Worm (Caenorhabditis elegans) whole organism, L2 larva: ENCODE data around the gene scl-27.
A peak's percentile ranks its signal among the peaks of the same experiment; 100 is the strongest.

Experiments
- F13H6.1 ChIP-seq: sonication (generic microtip); optimal IDR thresholded peaks from 2 replicates; lab custom pipeline; 2016; ENCODE audit warnings: missing genetic modification characterization, missing compliant biosample characterization
- R02D3.7 ChIP-seq: fragments of 150-350 bp; optimal IDR thresholded peaks from 2 replicates; lab custom pipeline; 2014; ENCODE audit warnings: missing biosample characterization, missing genetic modification characterization
- Y55F3AM.14 ChIP-seq: fragments of 200-800 bp; sonication (Bioruptor generic); optimal IDR thresholded peaks from 2 replicates; lab custom pipeline; 2018; ENCODE audit warnings: mild to moderate bottlenecking, missing genetic modification characterization, missing compliant biosample characterization
- ama-1 ChIP-seq: fragments of 150-350 bp; optimal IDR thresholded peaks from 2 replicates; lab custom pipeline; 2018; ENCODE audit warnings: inconsistent platforms
- blmp-1 ChIP-seq: sonication (generic microtip); optimal IDR thresholded peaks from 2 replicates; lab custom pipeline; 2017; ENCODE audit warnings: missing genetic modification characterization, mild to moderate bottlenecking, missing compliant biosample characterization, antibody characterized with exemption, moderate library complexity; ENCODE audit not compliant: insufficient read depth
- ceh-82 ChIP-seq: fragments of 150-350 bp; optimal IDR thresholded peaks from 2 replicates; lab custom pipeline; 2014; ENCODE audit warnings: missing biosample characterization, missing genetic modification characterization
- crh-2 ChIP-seq: sonication (generic microtip); optimal IDR thresholded peaks from 2 replicates; lab custom pipeline; 2017; ENCODE audit warnings: missing biosample characterization, missing genetic modification characterization
- egl-27 ChIP-seq: sonication (generic microtip); optimal IDR thresholded peaks from 3 replicates; lab custom pipeline; 2017; ENCODE audit warnings: missing biosample characterization, missing genetic modification reagents, missing genetic modification characterization
- elt-3 ChIP-seq: sonication (generic microtip); optimal IDR thresholded peaks from 2 replicates; lab custom pipeline; 2017; ENCODE audit warnings: missing biosample characterization, missing genetic modification characterization
- fos-1 ChIP-seq: fragments of 150-350 bp; optimal IDR thresholded peaks from 2 replicates; lab custom pipeline; 2014; ENCODE audit warnings: missing biosample characterization, missing genetic modification characterization
- gmeb-1 ChIP-seq: fragments of 150-350 bp; optimal IDR thresholded peaks from 2 replicates; lab custom pipeline; 2014; ENCODE audit warnings: missing biosample characterization, missing genetic modification characterization
- lin-11 ChIP-seq: fragments of 150-350 bp; sonication (generic microtip); optimal IDR thresholded peaks from 2 replicates; lab custom pipeline; 2014; ENCODE audit warnings: missing biosample characterization, missing genetic modification characterization, inconsistent platforms, mixed read lengths
- lin-39 ChIP-seq: fragments of 150-350 bp; optimal IDR thresholded peaks from 2 replicates; lab custom pipeline; 2014; ENCODE audit warnings: missing biosample characterization, missing genetic modification reagents, missing genetic modification characterization
- mab-5 ChIP-seq: fragments of 150-350 bp; optimal IDR thresholded peaks from 2 replicates; lab custom pipeline; 2014; ENCODE audit warnings: missing biosample characterization, missing genetic modification characterization
- mbf-1 ChIP-seq: sonication (generic microtip); optimal IDR thresholded peaks from 2 replicates; lab custom pipeline; 2017; ENCODE audit warnings: missing biosample characterization, missing genetic modification characterization
- mdl-1 ChIP-seq, 2 experiments: fragments of 150-350 bp in 1 of 2; sonication (generic microtip) in 1 of 2; optimal IDR thresholded peaks; 2 replicates each; lab custom pipeline; 2017; ENCODE audit warnings: missing biosample characterization in 2 of 2, missing genetic modification characterization in 2 of 2
- nhr-12 ChIP-seq: fragments of 150-350 bp; optimal IDR thresholded peaks from 2 replicates; lab custom pipeline; 2014; ENCODE audit warnings: missing biosample characterization, missing genetic modification characterization
- nhr-129 ChIP-seq: fragments of 150-350 bp; optimal IDR thresholded peaks from 2 replicates; lab custom pipeline; 2014; ENCODE audit warnings: missing biosample characterization, missing genetic modification characterization
- nhr-21 ChIP-seq: fragments of 150-350 bp; optimal IDR thresholded peaks from 2 replicates; lab custom pipeline; 2014; ENCODE audit warnings: missing biosample characterization, missing genetic modification characterization
- nhr-23 ChIP-seq: fragments of 150-350 bp; optimal IDR thresholded peaks from 2 replicates; lab custom pipeline; 2014; ENCODE audit warnings: missing biosample characterization, missing genetic modification reagents, missing genetic modification characterization
- nhr-25 ChIP-seq: fragments of 150-350 bp; sonication (generic microtip); optimal IDR thresholded peaks from 3 replicates; lab custom pipeline; 2014; ENCODE audit warnings: missing biosample characterization, missing genetic modification characterization
- nhr-6 ChIP-seq: fragments of 150-350 bp; optimal IDR thresholded peaks from 2 replicates; lab custom pipeline; 2014; ENCODE audit warnings: missing biosample characterization, missing genetic modification characterization
- nhr-77 ChIP-seq: fragments of 150-350 bp; optimal IDR thresholded peaks from 2 replicates; lab custom pipeline; 2014; ENCODE audit warnings: missing biosample characterization, missing genetic modification characterization
- peb-1 ChIP-seq: fragments of 150-350 bp; optimal IDR thresholded peaks from 2 replicates; lab custom pipeline; 2014; ENCODE audit warnings: missing biosample characterization, missing genetic modification characterization
- sem-4 ChIP-seq: fragments of 150-350 bp; optimal IDR thresholded peaks from 2 replicates; lab custom pipeline; 2014; ENCODE audit warnings: missing biosample characterization, missing genetic modification reagents, missing genetic modification characterization
- skn-1 ChIP-seq: sonication (generic microtip); optimal IDR thresholded peaks from 2 replicates; lab custom pipeline; 2017; ENCODE audit warnings: missing biosample characterization, missing genetic modification characterization
- sma-3 ChIP-seq: sonication (generic microtip); optimal IDR thresholded peaks from 2 replicates; lab custom pipeline; 2016; ENCODE audit warnings: missing genetic modification reagents, missing genetic modification characterization, missing compliant biosample characterization
- sma-9 ChIP-seq, 2 experiments: fragments of 150-350 bp in 1 of 2; sonication (generic microtip) in 1 of 2; optimal IDR thresholded peaks; 2 replicates each; lab custom pipeline; 2014 to 2016; ENCODE audit warnings: missing genetic modification characterization in 2 of 2, mild to moderate bottlenecking in 1 of 2, missing biosample characterization in 1 of 2, missing compliant biosample characterization in 1 of 2, missing genetic modification reagents in 1 of 2, moderate library complexity in 1 of 2
- snpc-4 ChIP-seq: fragments of 150-350 bp; optimal IDR thresholded peaks from 2 replicates; lab custom pipeline; 2014; ENCODE audit warnings: missing biosample characterization, missing genetic modification characterization
- unc-39 ChIP-seq: fragments of 150-350 bp; optimal IDR thresholded peaks from 2 replicates; lab custom pipeline; 2014; ENCODE audit warnings: missing biosample characterization, missing genetic modification characterization
- unc-55 ChIP-seq: fragments of 150-350 bp; sonication (generic microtip); optimal IDR thresholded peaks from 3 replicates; lab custom pipeline; 2014; ENCODE audit warnings: missing biosample characterization, missing genetic modification reagents, missing genetic modification characterization
- unc-62 ChIP-seq: fragments of 150-350 bp; optimal IDR thresholded peaks from 2 replicates; lab custom pipeline; 2014; ENCODE audit warnings: missing biosample characterization, missing genetic modification reagents, missing genetic modification characterization
- ztf-1 ChIP-seq: fragments of 200-800 bp; sonication (Bioruptor generic); conservative IDR thresholded peaks from 2 replicates; pipeline ENCODE4 v1.3.6; 2022; ENCODE audit warnings: missing genetic modification characterization, missing compliant biosample characterization
- ztf-11 ChIP-seq: sonication (generic microtip); optimal IDR thresholded peaks from 2 replicates; lab custom pipeline; 2017; ENCODE audit warnings: missing biosample characterization, missing genetic modification characterization

scl-27 gene

DNA sequence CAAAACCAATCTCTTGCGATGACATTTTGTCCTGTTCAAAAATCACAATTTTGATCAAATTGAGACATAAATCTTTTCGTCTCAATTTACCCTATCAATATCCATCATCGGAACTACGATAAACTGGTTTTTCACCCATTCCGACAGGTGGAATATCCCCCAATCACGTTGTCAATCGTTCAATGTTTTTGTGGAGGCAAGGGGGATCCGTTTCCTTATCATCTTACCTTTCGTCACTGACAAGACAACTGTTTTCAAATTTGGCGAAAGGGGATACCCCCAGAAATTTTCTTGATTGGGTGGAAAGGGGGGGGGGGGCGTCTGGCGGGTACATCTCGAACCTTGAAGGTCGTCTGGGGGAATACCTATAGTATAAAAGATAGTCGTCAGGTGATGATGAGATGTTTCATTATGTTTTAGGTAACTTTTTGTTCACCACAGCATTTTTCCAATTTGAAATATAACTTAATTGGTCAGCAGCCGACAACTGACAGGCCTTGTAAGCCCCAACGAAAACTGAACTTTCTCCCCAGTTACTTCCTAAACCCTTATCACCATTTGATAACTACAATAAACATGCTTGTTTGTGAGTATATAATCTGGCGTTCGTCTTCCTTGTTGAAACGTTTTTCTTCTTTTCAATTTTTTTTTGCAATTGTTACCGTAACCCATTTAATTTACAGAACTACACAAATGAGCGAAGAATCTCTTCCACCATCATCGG is 18.4 kb upstream of the scl-27 start, which contains the start of gene ZK6.8:
ZK6.8 (plus strand) TSS at position 682 of the 724 bp plus-strand sequence.
- TF ChIP-seq lin-11 (tag; lab: Kevin White, UChicago) = no peak
- TF ChIP-seq nhr-12 (tag; lab: Kevin White, UChicago) = no peak
- peak; percentile 83 for TF ChIP-seq blmp-1 (tag; lab: Kevin White, UChicago)
- peak; percentile 22 for TF ChIP-seq nhr-129
- peak; percentile 96 for TF ChIP-seq nhr-21 (tag; lab: Kevin White, UChicago)
- no peak for TF ChIP-seq ztf-1
- TF ChIP-seq R02D3.7 (tag; lab: Kevin White, UChicago) = no peak
- TF ChIP-seq egl-27 (tag; lab: Kevin White, UChicago) = peak; percentile 77
- no peak for TF ChIP-seq nhr-23 (tag; lab: Kevin White, UChicago)
- TF ChIP-seq gmeb-1 (tag; lab: Kevin White, UChicago) = peak; percentile 54
- peak; percentile 84 for TF ChIP-seq sma-3 (GFP tag; lab: Kevin White, UChicago)
- TF ChIP-seq mdl-1 (tag; optimal IDR thresholded peaks at IDR 0.05; lab: Kevin White, UChicago) = peak; percentile 26 to 57
- peak; percentile 99 for TF ChIP-seq sma-9 (GFP tag; optimal IDR thresholded peaks at IDR 0.05; lab: Kevin White, UChicago)
- TF ChIP-seq sma-9 (tag; optimal IDR thresholded peaks at IDR 0.05; lab: Kevin White, UChicago) = no peak
- no peak for TF ChIP-seq unc-55
- TF ChIP-seq nhr-25 (tag; lab: Kevin White, UChicago) = peak; percentile 92
- peak; percentile 22 for TF ChIP-seq fos-1 (tag; lab: Kevin White, UChicago)
- TF ChIP-seq mab-5 (tag; lab: Kevin White, UChicago) = peak; percentile 26
- peak; percentile 32 for TF ChIP-seq Y55F3AM.14 (GFP tag; lab: Kevin White, UChicago)
- peak; percentile 20 for TF ChIP-seq snpc-4 (tag; lab: Kevin White, UChicago)

- peak; percentile 52 for TF ChIP-seq fos-1 (tag; lab: Kevin White, UChicago)
- peak; percentile 36 for TF ChIP-seq crh-2 (tag; lab: Kevin White, UChicago)
- TF ChIP-seq peb-1 (tag; lab: Kevin White, UChicago) = no peak
- no peak for TF ChIP-seq ztf-11 (tag; lab: Kevin White, UChicago)
- no peak for TF ChIP-seq ama-1 (lab: Kevin White, UChicago)
- TF ChIP-seq lin-39 (tag; lab: Kevin White, UChicago) = no peak
Observed at ce11 chrV:384511-384910, 15.3 kb upstream of the scl-27 start.

ce11 chrV:385488-385887 is 14.3 kb upstream of the scl-27 start, which contains the start of gene lipl-5:
TSS of gene lipl-5 (plus strand) at chrV:385746.
- TF ChIP-seq unc-55 (no peak), sma-9 (GFP tag; optimal IDR thresholded peaks at IDR 0.05; lab: Kevin White, UChicago) (peak; percentile 52), sma-9 (tag; optimal IDR thresholded peaks at IDR 0.05; lab: Kevin White, UChicago) (no peak), peb-1 (tag; lab: Kevin White, UChicago) (no peak), unc-39 (tag; lab: Kevin White, UChicago) (no peak), skn-1 (tag; lab: Kevin White, UChicago) (no peak), mdl-1 (tag; optimal IDR thresholded peaks at IDR 0.05; lab: Kevin White, UChicago) (no peak), crh-2 (tag; lab: Kevin White, UChicago) (peak; percentile 50), ama-1 (lab: Kevin White, UChicago) (no peak), fos-1 (tag; lab: Kevin White, UChicago) (peak; percentile 52), gmeb-1 (tag; lab: Kevin White, UChicago) (peak; percentile 8), unc-62 (GFP tag; lab: Kevin White, UChicago) (no peak)

- no peak for TF ChIP-seq F13H6.1 (tag; lab: Kevin White, UChicago)
- no peak for TF ChIP-seq nhr-6
- no peak for TF ChIP-seq unc-39 (tag; lab: Kevin White, UChicago)
- no peak for TF ChIP-seq egl-27 (tag; lab: Kevin White, UChicago)
- TF ChIP-seq, all 48 proteins: peak for 0
Observed at ce11 chrV:388397-388796, 11.4 kb upstream of the scl-27 start, which contains the start of gene ZK6.6. TSS of gene ZK6.6 (plus strand) at chrV:388697.

DNA sequence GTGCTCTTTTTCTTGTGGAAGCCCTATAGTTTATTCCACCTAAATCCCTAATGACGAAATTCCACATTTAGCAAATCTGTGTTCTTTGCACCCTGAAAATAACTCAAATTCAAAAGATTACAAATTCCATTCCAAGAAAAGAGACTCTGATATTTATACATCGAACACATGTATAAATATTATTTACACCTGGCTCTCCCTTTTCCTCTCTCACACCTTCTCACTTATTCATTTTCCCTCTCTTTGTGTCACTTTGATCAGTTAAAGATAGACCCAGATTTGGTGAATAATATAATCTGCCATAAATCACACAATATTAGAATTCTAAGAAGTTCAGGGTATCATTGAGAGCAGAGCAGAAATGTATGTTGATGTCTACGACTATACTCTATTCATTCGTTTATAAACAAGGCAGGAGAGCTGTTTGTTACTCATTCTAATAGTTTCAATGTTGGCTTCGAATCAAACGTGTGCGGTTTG is 7.6 kb upstream of the scl-27 start, which contains the start of gene nhr-254:
nhr-254 (plus strand) TSS at position 430 of the 480 bp plus-strand sequence.
- no peak for TF ChIP-seq nhr-6
- TF ChIP-seq Y55F3AM.14 (GFP tag; lab: Kevin White, UChicago) = no peak
- TF ChIP-seq elt-3 (tag; lab: Kevin White, UChicago) = no peak
- TF ChIP-seq ceh-82 = no peak
- TF ChIP-seq nhr-77 (tag; lab: Kevin White, UChicago) = no peak
- TF ChIP-seq unc-62 (GFP tag; lab: Kevin White, UChicago) = no peak
- no peak for TF ChIP-seq F13H6.1 (tag; lab: Kevin White, UChicago)
- TF ChIP-seq mdl-1 (tag; optimal IDR thresholded peaks at IDR 0.05; lab: Kevin White, UChicago) = no peak
- no peak for TF ChIP-seq crh-2 (tag; lab: Kevin White, UChicago)
- TF ChIP-seq mab-5 (tag; lab: Kevin White, UChicago) = no peak
- TF ChIP-seq mbf-1 (tag; lab: Kevin White, UChicago) = no peak
- TF ChIP-seq ama-1 (lab: Kevin White, UChicago) = no peak
- no peak for TF ChIP-seq fos-1 (tag; lab: Kevin White, UChicago)
- no peak for TF ChIP-seq nhr-23 (tag; lab: Kevin White, UChicago)
- TF ChIP-seq sem-4 (tag; lab: Kevin White, UChicago) = no peak
